Worm (Caenorhabditis elegans) whole organism, midembryonic: Measurements from ENCODE around the gene gst-30.

Source experiments
- T22C8.4 ChIP-seq: fragments of 200-800 bp; sonication (Bioruptor generic); IDR thresholded peaks from 2 replicates; pipeline ENCODE4 v1.3.6; 2022; ENCODE audit warnings: missing genetic modification characterization, missing compliant biosample characterization
- cog-1 ChIP-seq: sonication (generic microtip); optimal IDR thresholded peaks from 2 replicates; lab custom pipeline; 2016; ENCODE audit warnings: missing genetic modification characterization, missing compliant biosample characterization
- flt-1 ChIP-seq: fragments of 200-800 bp; sonication (Bioruptor generic); IDR thresholded peaks from 2 replicates; pipeline ENCODE4 v1.3.6; 2022; ENCODE audit warnings: missing genetic modification characterization, missing compliant biosample characterization
- med-1 ChIP-seq: sonication (generic microtip); optimal IDR thresholded peaks from 2 replicates; lab custom pipeline; 2017; ENCODE audit warnings: missing genetic modification characterization, mild to moderate bottlenecking, missing compliant biosample characterization, antibody characterized with exemption, missing genetic modification reagents; ENCODE audit not compliant: insufficient read depth
- ref-1 ChIP-seq: fragments of 200-800 bp; sonication (Bioruptor generic); conservative IDR thresholded peaks from 2 replicates; pipeline ENCODE4 v1.3.6; 2022; ENCODE audit warnings: missing genetic modification reagents, missing genetic modification characterization, missing compliant biosample characterization
- tab-1 ChIP-seq: fragments of 200-800 bp; sonication (Bioruptor generic); IDR thresholded peaks from 2 replicates; pipeline ENCODE4 v1.3.6; 2022; ENCODE audit warnings: missing genetic modification characterization, missing compliant biosample characterization
- ztf-23 ChIP-seq: fragments of 200-800 bp; sonication (Bioruptor generic); IDR thresholded peaks from 2 replicates; pipeline ENCODE4 v1.3.6; 2022; ENCODE audit warnings: missing genetic modification reagents, missing genetic modification characterization, missing compliant biosample characterization

DNA sequence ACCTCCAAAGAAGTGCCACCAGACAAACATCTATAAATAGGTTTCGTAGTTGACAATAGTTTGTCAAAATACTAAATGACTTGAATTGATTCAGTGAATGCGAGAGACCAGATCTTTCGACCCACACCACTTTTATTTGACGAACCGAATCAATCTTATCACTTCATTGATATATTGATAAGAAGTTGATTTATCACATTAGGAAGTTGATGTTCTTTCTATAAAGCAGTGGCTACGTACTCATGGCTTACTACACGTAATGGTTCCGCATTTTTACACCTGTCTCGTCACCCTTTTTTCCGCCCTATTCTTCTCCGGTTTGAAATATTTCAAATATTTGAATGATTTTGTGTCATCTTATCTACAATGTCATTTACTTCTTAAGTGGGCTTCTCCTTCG is 14.2 kb downstream of the gst-30 start:
- no peak for TF ChIP-seq T22C8.4
- no peak for TF ChIP-seq cog-1 (tag; lab: Kevin White, UChicago)
- no peak for TF ChIP-seq med-1 (GFP tag; lab: Kevin White, UChicago)
- TF ChIP-seq flt-1 (GFP tag; lab: Robert Waterston, UW): no peak
- TF ChIP-seq tab-1 (GFP tag; lab: Robert Waterston, UW): no peak
- no peak for TF ChIP-seq ztf-23 (GFP tag; lab: Robert Waterston, UW)
- no peak for TF ChIP-seq ref-1 (GFP tag; lab: Robert Waterston, UW)
